In genomic region chrX:15355603-15356002, ce11 we compare ENCODE assay signal across 1 worm cellular context.
TF ChIP-seq lines count a peak whose summit lies in the region.

No protein-coding gene starts in this region.

TF ChIP-seq in whole organism, L2 larva, 48 proteins besides CTCF, POLR2A, EP300 and RAD21 (continued from another document):
- TF ChIP-seq sma-9 (GFP tag; optimal IDR thresholded peaks at IDR 0.05; lab: Kevin White, UChicago) (peak; percentile 41), sma-9 (tag; optimal IDR thresholded peaks at IDR 0.05; lab: Kevin White, UChicago) (no peak), R02D3.7 (tag; optimal IDR thresholded peaks at IDR 0.05; lab: Kevin White, UChicago) (no peak), nhr-21 (tag; optimal IDR thresholded peaks at IDR 0.05; lab: Kevin White, UChicago) (peak; percentile 6), lin-39 (tag; optimal IDR thresholded peaks at IDR 0.05; lab: Kevin White, UChicago) (no peak), egl-27 (tag; optimal IDR thresholded peaks at IDR 0.05; lab: Kevin White, UChicago) (no peak), peb-1 (tag; optimal IDR thresholded peaks at IDR 0.05; lab: Kevin White, UChicago) (no peak), fos-1 (tag; optimal IDR thresholded peaks at IDR 0.05; lab: Kevin White, UChicago) (no peak), sem-4 (tag; optimal IDR thresholded peaks at IDR 0.05; lab: Kevin White, UChicago) (no peak), nhr-237 (tag; optimal IDR thresholded peaks at IDR 0.05; lab: Kevin White, UChicago) (no peak), nhr-23 (tag; optimal IDR thresholded peaks at IDR 0.05; lab: Kevin White, UChicago) (no peak), mbf-1 (tag; optimal IDR thresholded peaks at IDR 0.05; lab: Kevin White, UChicago) (no peak), lsy-2 (tag; optimal IDR thresholded peaks at IDR 0.05; lab: Kevin White, UChicago) (peak in 1 of 2 experiments; percentile 61), nhr-11 (tag; optimal IDR thresholded peaks at IDR 0.05; lab: Kevin White, UChicago) (no peak), nhr-129 (tag; optimal IDR thresholded peaks at IDR 0.05; lab: Kevin White, UChicago) (peak; percentile 21), gmeb-1 (tag; optimal IDR thresholded peaks at IDR 0.05; lab: Kevin White, UChicago) (no peak), nhr-10 (tag; optimal IDR thresholded peaks at IDR 0.05; lab: Kevin White, UChicago) (no peak), unc-55 (GFP tag; optimal IDR thresholded peaks at IDR 0.05; lab: Kevin White, UChicago) (peak; percentile 65), blmp-1 (tag; optimal IDR thresholded peaks at IDR 0.05; lab: Kevin White, UChicago; ENCODE audit: insufficient read depth) (no peak), ZK546.5 (tag; optimal IDR thresholded peaks at IDR 0.05; lab: Kevin White, UChicago) (no peak), sma-3 (GFP tag; optimal IDR thresholded peaks at IDR 0.05; lab: Kevin White, UChicago) (no peak), elt-3 (tag; optimal IDR thresholded peaks at IDR 0.05; lab: Kevin White, UChicago) (no peak), alr-1 (tag; optimal IDR thresholded peaks at IDR 0.05; lab: Kevin White, UChicago) (no peak), mdl-1 (tag; optimal IDR thresholded peaks at IDR 0.05; lab: Kevin White, UChicago) (no peak), elt-1 (tag; optimal IDR thresholded peaks at IDR 0.05; lab: Kevin White, UChicago) (no peak), nhr-6 (tag; optimal IDR thresholded peaks at IDR 0.05; lab: Kevin White, UChicago) (no peak), F13H6.1 (tag; optimal IDR thresholded peaks at IDR 0.05; lab: Kevin White, UChicago) (no peak), Y55F3AM.14 (GFP tag; optimal IDR thresholded peaks at IDR 0.05; lab: Kevin White, UChicago) (no peak), lin-11 (tag; optimal IDR thresholded peaks at IDR 0.05; lab: Kevin White, UChicago) (no peak), mab-5 (tag; optimal IDR thresholded peaks at IDR 0.05; lab: Kevin White, UChicago) (no peak)
TF ChIP-seq in whole organism, L2 larva: peak in this region for 9.
